Worm (Caenorhabditis elegans) whole organism, L4 larva: ENCODE measurements around the gene Y75B8A.6.

ENCODE experiments used
- ZK546.5 ChIP-seq, 2 experiments: sonication (generic microtip); optimal IDR thresholded peaks; 2 replicates each; lab custom pipeline; 2017; ENCODE audit warnings: missing biosample characterization in 2 of 2, missing genetic modification characterization in 2 of 2
- aha-1 ChIP-seq: fragments of 150-350 bp; peaks from one replicate; lab custom pipeline; 2014; ENCODE audit warnings: missing biosample characterization, missing genetic modification characterization
- aly-2 ChIP-seq: sonication (generic microtip); optimal IDR thresholded peaks from 2 replicates; lab custom pipeline; 2018; ENCODE audit warnings: missing biosample characterization, missing genetic modification characterization
- ceh-20 ChIP-seq: fragments of 200-800 bp; sonication (Bioruptor generic); IDR thresholded peaks from 2 replicates; pipeline ENCODE4 v1.3.6; 2022; ENCODE audit warnings: missing genetic modification reagents, missing genetic modification characterization, missing compliant biosample characterization
- ceh-28 ChIP-seq: fragments of 150-350 bp; optimal IDR thresholded peaks from 2 replicates; lab custom pipeline; 2014; ENCODE audit warnings: missing biosample characterization, missing genetic modification reagents, missing genetic modification characterization
- cey-2 ChIP-seq: sonication (generic microtip); optimal IDR thresholded peaks from 3 replicates; lab custom pipeline; 2017; ENCODE audit warnings: missing genetic modification characterization, mild to moderate bottlenecking, missing compliant biosample characterization, antibody characterized with exemption, borderline replicate concordance; ENCODE audit not compliant: insufficient read depth
- daf-12 ChIP-seq: fragments of 150-350 bp; optimal IDR thresholded peaks from 2 replicates; lab custom pipeline; 2014; ENCODE audit warnings: missing biosample characterization, missing genetic modification reagents, missing genetic modification characterization
- daf-16 ChIP-seq, 3 experiments: sonication (generic microtip); optimal IDR thresholded peaks; 2 replicates each; lab custom pipeline; 2016 to 2017; ENCODE audit warnings: missing genetic modification characterization in 3 of 3, missing genetic modification reagents in 3 of 3, mild to moderate bottlenecking in 2 of 3, missing compliant biosample characterization in 2 of 3, missing biosample characterization in 1 of 3, moderate library complexity in 1 of 3
- dmd-6 ChIP-seq: fragments of 200-800 bp; sonication (Bioruptor generic); IDR thresholded peaks from 2 replicates; pipeline ENCODE4 v1.3.6; 2022; ENCODE audit warnings: missing genetic modification reagents, missing genetic modification characterization, missing compliant biosample characterization
- duxl-1 ChIP-seq: sonication (generic microtip); optimal IDR thresholded peaks from 2 replicates; lab custom pipeline; 2016; ENCODE audit warnings: mild to moderate bottlenecking, missing genetic modification characterization, moderate library complexity, missing compliant biosample characterization; ENCODE audit not compliant: poor library complexity
- dve-1 ChIP-seq: sonication (generic microtip); optimal IDR thresholded peaks from 2 replicates; lab custom pipeline; 2017; ENCODE audit warnings: antibody characterized with exemption, mild to moderate bottlenecking, missing genetic modification characterization, missing compliant biosample characterization; ENCODE audit not compliant: insufficient read depth
- fos-1 ChIP-seq: fragments of 150-350 bp; optimal IDR thresholded peaks from 2 replicates; lab custom pipeline; 2014; ENCODE audit warnings: missing biosample characterization, missing genetic modification characterization
- lsy-2 ChIP-seq, 2 experiments: fragments of 150-350 bp in 1 of 2; sonication (generic microtip) in 1 of 2; optimal IDR thresholded peaks; 2 replicates each; lab custom pipeline; 2014 to 2017; ENCODE audit warnings: missing biosample characterization in 2 of 2, missing genetic modification characterization in 2 of 2
- mdt-29 ChIP-seq: fragments of 200-800 bp; sonication (Bioruptor generic); IDR thresholded peaks from 2 replicates; pipeline ENCODE4 v1.3.6; 2022; ENCODE audit warnings: missing genetic modification reagents, missing genetic modification characterization, missing compliant biosample characterization
- nhr-102 ChIP-seq: sonication (generic microtip); optimal IDR thresholded peaks from 2 replicates; lab custom pipeline; 2016; ENCODE audit warnings: mild to moderate bottlenecking, missing genetic modification characterization, moderate library complexity, missing compliant biosample characterization
- nhr-28 ChIP-seq: fragments of 150-350 bp; optimal IDR thresholded peaks from 2 replicates; lab custom pipeline; 2014; ENCODE audit warnings: missing biosample characterization, missing genetic modification characterization
- nhr-41 ChIP-seq: fragments of 200-800 bp; sonication (Bioruptor generic); IDR thresholded peaks from 2 replicates; pipeline ENCODE4 v1.3.6; 2022; ENCODE audit warnings: missing genetic modification reagents, missing genetic modification characterization, missing compliant biosample characterization
- php-3 ChIP-seq: fragments of 200-800 bp; sonication (Bioruptor generic); IDR thresholded peaks from 2 replicates; pipeline ENCODE4 v1.3.6; 2022; ENCODE audit warnings: missing genetic modification reagents, missing genetic modification characterization, missing compliant biosample characterization
- rbr-2 ChIP-seq: sonication (generic microtip); optimal IDR thresholded peaks from 2 replicates; lab custom pipeline; 2016; ENCODE audit warnings: missing genotype, missing genetic modification characterization, missing compliant biosample characterization
- set-16 ChIP-seq: fragments of 200-800 bp; sonication (Bioruptor generic); IDR thresholded peaks from 2 replicates; pipeline ENCODE4 v1.3.6; 2022; ENCODE audit warnings: missing genetic modification reagents, missing genetic modification characterization, missing compliant biosample characterization
- tra-1 ChIP-seq: fragments of 200-800 bp; sonication (Bioruptor generic); IDR thresholded peaks from 2 replicates; pipeline ENCODE4 v1.3.6; 2022; ENCODE audit warnings: missing genetic modification reagents, missing genetic modification characterization, missing compliant biosample characterization
- unc-130 ChIP-seq: sonication (generic microtip); optimal IDR thresholded peaks from 2 replicates; lab custom pipeline; 2016; ENCODE audit warnings: missing genetic modification reagents, missing genetic modification characterization, missing compliant biosample characterization
- vab-7 ChIP-seq: fragments of 200-800 bp; sonication (Bioruptor generic); IDR thresholded peaks from 2 replicates; pipeline ENCODE4 v1.3.6; 2022; ENCODE audit warnings: missing genetic modification reagents, missing genetic modification characterization, missing compliant biosample characterization
- zfp-3 ChIP-seq: fragments of 200-800 bp; sonication (Bioruptor generic); conservative IDR thresholded peaks from 2 replicates; pipeline ENCODE4 v1.3.6; 2022; ENCODE audit warnings: missing genetic modification reagents, missing genetic modification characterization, missing compliant biosample characterization
- ztf-11 ChIP-seq: fragments of 150-350 bp; optimal IDR thresholded peaks from 2 replicates; lab custom pipeline; 2014; ENCODE audit warnings: missing biosample characterization, missing genetic modification characterization

Gene Y75B8A.6

DNA sequence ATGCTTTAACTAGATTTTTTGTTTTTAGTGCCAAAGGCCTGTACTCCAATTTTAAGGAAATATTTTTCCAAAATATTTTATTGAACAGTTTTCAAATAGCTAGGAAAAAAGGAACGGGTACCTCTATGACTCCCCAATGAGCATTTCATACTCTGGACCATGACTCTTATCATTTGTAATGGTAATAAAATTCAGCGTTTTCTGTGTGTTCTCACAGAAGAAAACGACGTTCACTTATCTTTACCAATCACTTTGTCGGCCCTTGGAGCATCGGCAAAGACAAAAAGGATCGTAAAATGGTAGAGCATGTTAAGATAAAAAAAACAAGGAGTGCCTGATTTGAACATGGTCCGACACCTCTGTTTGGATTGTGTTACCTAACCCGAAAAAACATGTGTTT, 42.6 kb downstream of the Y75B8A.6 start:
- TF ChIP-seq daf-12 (tag; lab: Kevin White, UChicago) (no peak), ztf-11 (tag; lab: Kevin White, UChicago) (no peak), php-3 (GFP tag; lab: Robert Waterston, UW) (peak; percentile 49; the same call in 1 of the 2 replicates), vab-7 (GFP tag; lab: Robert Waterston, UW) (no peak), lsy-2 (tag; optimal IDR thresholded peaks at IDR 0.05; lab: Kevin White, UChicago) (no peak), aly-2 (no peak), nhr-102 (tag; lab: Kevin White, UChicago) (no peak), ZK546.5 (tag; optimal IDR thresholded peaks at IDR 0.05; lab: Kevin White, UChicago) (no peak)

DNA sequence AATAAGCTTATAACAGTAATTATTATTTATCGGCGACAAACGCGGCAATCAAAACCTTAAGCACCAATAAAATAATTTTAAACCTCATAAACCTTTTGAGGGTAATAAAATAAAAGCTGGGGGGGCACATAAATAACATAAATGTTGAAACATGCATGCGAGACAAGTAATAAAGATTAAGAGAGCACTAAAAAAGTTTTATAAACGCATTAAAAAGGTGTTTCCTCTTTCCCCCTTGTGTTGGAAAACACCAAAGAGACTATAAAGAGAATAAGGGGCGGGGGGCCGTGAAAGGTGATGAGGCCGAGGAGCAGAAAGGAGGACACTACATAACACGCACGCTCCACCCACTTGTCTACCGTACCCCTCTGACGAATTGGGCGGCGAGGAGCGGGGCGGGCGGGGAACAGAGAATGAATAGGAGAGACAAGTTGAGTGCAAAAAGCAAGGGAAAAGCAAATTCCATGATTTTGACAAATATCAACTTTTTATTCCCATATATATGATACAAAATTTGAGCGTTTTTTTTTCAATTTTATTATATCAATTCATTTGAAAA, 45.3 kb downstream of the Y75B8A.6 start:
- TF ChIP-seq php-3 (GFP tag; lab: Robert Waterston, UW), result peak; percentile 100
- TF ChIP-seq dve-1 (tag; lab: Kevin White, UChicago), result peak; percentile 18
- peak; percentile 83; the same call in 1 of the 2 replicates for TF ChIP-seq tra-1 (GFP tag; lab: Robert Waterston, UW)
- TF ChIP-seq nhr-28 (tag; lab: Kevin White, UChicago), result peak; percentile 6
- TF ChIP-seq aha-1 (tag; lab: Kevin White, UChicago), result peak; percentile 7
- TF ChIP-seq mdt-29 (GFP tag; lab: Robert Waterston, UW), result no peak
- TF ChIP-seq daf-16 (GFP tag; optimal IDR thresholded peaks at IDR 0.05; lab: Kevin White, UChicago), result no peak
- TF ChIP-seq daf-16 (tag; optimal IDR thresholded peaks at IDR 0.05; lab: Kevin White, UChicago), result peak; percentile 52
- no peak for TF ChIP-seq nhr-41 (GFP tag; lab: Robert Waterston, UW)
- TF ChIP-seq duxl-1 (tag; lab: Kevin White, UChicago), result no peak
- TF ChIP-seq lsy-2 (tag; optimal IDR thresholded peaks at IDR 0.05; lab: Kevin White, UChicago), result peak in 1 of 2 experiments; percentile 67
- peak; percentile 27; the same call in 1 of the 2 replicates for TF ChIP-seq set-16 (GFP tag; lab: Robert Waterston, UW)
- peak; percentile 29 for TF ChIP-seq dmd-6 (GFP tag; lab: Robert Waterston, UW)
- peak; percentile 87 for TF ChIP-seq ceh-20 (GFP tag; lab: Robert Waterston, UW)
- TF ChIP-seq, all 104 proteins: peak for 10

DNA sequence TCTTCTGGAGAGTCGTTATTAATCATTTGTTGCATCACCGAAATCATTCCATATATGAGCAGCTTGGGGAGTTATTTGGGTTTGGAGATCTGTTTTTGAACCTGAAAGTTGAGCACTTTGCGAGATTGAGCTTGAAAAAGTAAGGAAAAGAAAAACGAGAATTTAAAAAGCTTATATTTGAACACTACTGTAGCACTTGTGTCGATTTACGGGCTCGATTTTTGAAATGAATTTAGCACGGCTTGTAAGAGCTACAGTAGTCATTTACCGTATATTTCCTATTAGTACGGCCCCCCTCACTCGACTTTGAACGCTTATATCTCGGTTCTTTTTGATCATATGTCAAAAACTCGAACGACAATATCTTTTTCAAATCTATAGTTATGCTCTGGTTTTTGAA, 45.9 kb downstream of the Y75B8A.6 start, which contains the start of gene nob-1:
Gene nob-1, minus strand, starts transcription at position 101 of the 400 bp plus-strand sequence.
- peak; percentile 10 for TF ChIP-seq aha-1 (tag; lab: Kevin White, UChicago)
- TF ChIP-seq rbr-2 (tag; lab: Kevin White, UChicago), result no peak

DNA sequence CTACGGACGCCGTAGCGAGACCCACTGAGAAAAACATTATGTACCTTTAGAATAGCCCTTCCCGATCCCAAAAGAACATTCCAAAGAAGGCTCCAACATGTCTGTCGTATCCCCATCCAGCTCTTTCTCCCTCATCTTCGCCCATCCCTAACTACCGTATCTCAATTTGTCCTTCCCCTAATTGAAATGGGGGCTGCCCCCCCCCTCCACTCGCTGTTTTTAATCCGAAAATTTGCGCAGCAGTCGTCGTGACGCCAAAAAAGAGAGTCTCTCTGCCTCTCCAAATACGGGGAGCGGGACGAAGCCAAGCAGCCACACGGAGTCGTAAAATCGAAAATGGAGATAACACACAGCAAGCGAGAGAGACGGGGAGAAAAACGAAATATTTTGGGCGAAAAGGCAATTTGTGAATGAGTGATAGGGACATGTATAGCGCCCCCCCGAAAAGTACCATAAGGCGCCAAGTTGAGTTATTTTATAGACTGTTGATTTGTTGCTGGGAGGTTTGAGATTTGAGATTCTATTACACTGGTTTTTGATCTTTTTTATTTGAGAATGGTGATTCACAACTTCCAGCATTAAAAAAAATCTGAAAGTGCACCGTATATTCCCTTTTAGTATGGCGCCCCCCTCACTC, 48.0 kb downstream of the Y75B8A.6 start:
- 0 out of 2 replicates have a peak, but pooled peaks have one; percentile 24 for TF ChIP-seq zfp-3 (GFP tag; lab: Robert Waterston, UW)
- TF ChIP-seq ceh-20 (GFP tag; lab: Robert Waterston, UW), result 0 out of 2 replicates have a peak, but pooled peaks have one; percentile 17
- peak; percentile 31 for TF ChIP-seq set-16 (GFP tag; lab: Robert Waterston, UW)
- no peak for TF ChIP-seq unc-130 (GFP tag; lab: Kevin White, UChicago)
- TF ChIP-seq cey-2 (tag; lab: Kevin White, UChicago), result no peak
- TF ChIP-seq php-3 (GFP tag; lab: Robert Waterston, UW), result peak; percentile 82
- TF ChIP-seq dve-1 (tag; lab: Kevin White, UChicago), result peak; percentile 22
- no peak for TF ChIP-seq ceh-28 (tag; lab: Kevin White, UChicago)

DNA sequence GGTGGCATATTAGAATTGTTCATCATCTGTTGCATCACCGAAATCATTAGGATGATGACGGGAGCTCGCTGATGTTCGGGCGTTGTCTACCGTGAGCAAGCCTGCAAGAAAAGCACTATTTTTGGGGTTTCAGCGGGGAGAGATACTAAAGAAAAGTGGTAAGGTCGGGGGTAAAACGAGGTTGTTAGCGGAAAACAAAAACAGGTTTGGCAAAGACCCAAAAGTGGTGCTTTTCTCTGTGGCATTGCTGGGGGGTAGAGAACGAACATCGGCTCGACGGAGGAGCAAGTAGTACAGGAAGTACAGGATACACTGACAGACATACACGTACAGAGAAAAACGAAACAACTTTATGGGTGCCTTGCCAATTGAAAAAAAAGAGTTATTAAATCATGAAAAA, 52.7 kb downstream of the Y75B8A.6 start, which contains the start of gene php-3:
Gene php-3, minus strand, starts transcription at position 101 of the 400 bp plus-strand sequence.
- no peak for TF ChIP-seq fos-1 (tag; lab: Kevin White, UChicago)
- no peak for TF ChIP-seq set-16 (GFP tag; lab: Robert Waterston, UW)
